Fruit fly (Drosophila melanogaster) whole organism, embryonic: Measurements from ENCODE around the gene RpS15Aa.

Source experiments
- CG7963 ChIP-seq: fragments of 200-800 bp; sonication (Bioruptor generic); IDR thresholded peaks from 3 replicates; pipeline ENCODE4 v1.3.6; 2022; ENCODE audit warnings: missing biosample characterization, missing genetic modification characterization; ENCODE audit not compliant: partially characterized antibody
- CG8765 ChIP-seq: fragments of 200-800 bp; sonication (Bioruptor generic); IDR thresholded peaks from 2 replicates; pipeline ENCODE4 v1.3.6; 2022; ENCODE audit warnings: missing biosample characterization, missing genetic modification characterization
- CkIIα-i1 ChIP-seq: fragments of 200-800 bp; sonication (Bioruptor generic); IDR thresholded peaks from 2 replicates; pipeline ENCODE4 v1.3.6; 2022; ENCODE audit warnings: missing biosample characterization, missing genetic modification characterization
- ac ChIP-seq: fragments of 200-800 bp; sonication (Bioruptor generic); optimal IDR thresholded peaks from 3 replicates; lab custom pipeline; 2017; ENCODE audit warnings: missing biosample characterization, mild to moderate bottlenecking, missing genetic modification characterization
- cad ChIP-seq: fragments of >200 bp; optimal IDR thresholded peaks from 2 replicates; lab custom pipeline; 2017; ENCODE audit warnings: missing biosample characterization, missing genetic modification characterization
- fd96Cb ChIP-seq: fragments of 200-800 bp; sonication (Bioruptor generic); optimal IDR thresholded peaks from 2 replicates; lab custom pipeline; 2018; ENCODE audit warnings: missing biosample characterization, mild to moderate bottlenecking, missing genetic modification characterization, moderate library complexity
- h ChIP-seq: fragments of >200 bp; optimal IDR thresholded peaks from 2 replicates; lab custom pipeline; 2017
- klu ChIP-seq: fragments of 200-800 bp; sonication (Bioruptor generic); IDR thresholded peaks from 2 replicates; pipeline ENCODE4 v1.3.6; 2022; ENCODE audit warnings: missing biosample characterization, missing genetic modification characterization
- nmo ChIP-seq: fragments of 200-800 bp; sonication (Bioruptor generic); optimal IDR thresholded peaks from 2 replicates; lab custom pipeline; 2018; ENCODE audit warnings: missing biosample characterization, mild to moderate bottlenecking, missing genetic modification characterization, moderate library complexity
- schlank ChIP-seq: fragments of 200-800 bp; sonication (Bioruptor generic); optimal IDR thresholded peaks from 2 replicates; lab custom pipeline; 2018; ENCODE audit warnings: missing biosample characterization, mild to moderate bottlenecking, missing genetic modification characterization
- tgo ChIP-seq: fragments of 200-800 bp; sonication (Bioruptor generic); IDR thresholded peaks from 3 replicates; pipeline ENCODE4 v1.3.6; 2022; ENCODE audit warnings: missing biosample characterization, missing genetic modification characterization
- tio ChIP-seq: fragments of 200-800 bp; sonication (Bioruptor generic); optimal IDR thresholded peaks from 2 replicates; lab custom pipeline; 2017; ENCODE audit warnings: missing biosample characterization, missing genetic modification characterization, inconsistent platforms
- wdn ChIP-seq: fragments of 200-800 bp; sonication (Bioruptor generic); IDR thresholded peaks from 2 replicates; pipeline ENCODE4 v1.3.6; 2022; ENCODE audit warnings: missing biosample characterization, missing genetic modification characterization

DNA sequence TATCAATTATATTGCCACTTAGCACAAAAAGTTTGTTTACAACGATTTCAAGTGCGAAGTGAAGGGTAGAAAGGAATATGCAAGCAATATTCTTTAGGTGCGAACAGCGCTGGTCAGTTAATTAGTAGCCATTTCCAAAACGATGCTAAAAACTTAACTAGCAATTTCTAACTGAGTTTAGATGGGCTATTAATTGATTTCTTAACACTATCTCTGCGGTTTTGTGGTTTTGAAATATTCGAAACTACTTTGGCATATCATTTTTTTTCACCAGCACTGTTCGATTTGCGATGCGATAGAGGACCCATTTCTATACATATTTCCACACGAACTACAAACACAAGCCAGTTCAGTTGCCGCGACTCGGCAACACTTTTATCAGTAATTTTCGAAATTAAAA is 39.0 kb upstream of the RpS15Aa start:
- TF ChIP-seq h (lab: Kevin White, UChicago) (no peak), tio (GFP tag; lab: Kevin White, UChicago) (no peak), CG8765 (GFP tag; lab: Robert Waterston, UW) (no peak), wdn (no peak), fd96Cb (no peak), CG7963 (GFP tag; lab: Robert Waterston, UW) (no peak), nmo (GFP tag; lab: Kevin White, UChicago) (no peak), cad (no peak), klu (GFP tag; lab: Robert Waterston, UW) (no peak), schlank (no peak), CkIIα-i1 (no peak), tgo (no peak), ac (GFP tag; lab: Kevin White, UChicago) (no peak)
